Worm (Caenorhabditis elegans) whole organism, L4/young adult: ENCODE results near the gene phf-30.

Source experiments
- W03F9.2 ChIP-seq: fragments of 150-350 bp; optimal IDR thresholded peaks from 2 replicates; lab custom pipeline; 2014; ENCODE audit warnings: missing biosample characterization, missing genetic modification characterization
- dao-5 ChIP-seq: sonication (generic microtip); optimal IDR thresholded peaks from 2 replicates; lab custom pipeline; 2016; ENCODE audit warnings: missing genotype, missing genetic modification characterization, moderate library complexity, missing compliant biosample characterization

ce11 chrV:8507324-8507723 lies 38.5 kb downstream of the phf-30 start, which contains the start of gene ZK994.6:
- TF ChIP-seq W03F9.2 (tag; lab: Kevin White, UChicago) (no peak), dao-5 (tag; lab: Kevin White, UChicago) (no peak)
